Fruit fly (Drosophila melanogaster) whole organism, pupa: Measurements from ENCODE around the gene CG8034.
A peak's percentile ranks its signal among the peaks of the same experiment; 100 is the strongest.

Experiments
- CG10348 ChIP-seq: fragments of 200-800 bp; sonication (Bioruptor generic); IDR thresholded peaks from 2 replicates; pipeline ENCODE4 v1.3.6; 2022; ENCODE audit warnings: missing biosample characterization, missing genetic modification characterization
- CG12605 ChIP-seq: fragments of 200-800 bp; sonication (Bioruptor generic); IDR thresholded peaks from 2 replicates; pipeline ENCODE4 v1.3.6; 2022; ENCODE audit warnings: missing biosample characterization, missing genetic modification characterization
- CG13204 ChIP-seq: fragments of 200-800 bp; sonication (Bioruptor generic); optimal IDR thresholded peaks from 2 replicates; lab custom pipeline; 2018; ENCODE audit warnings: missing biosample characterization, mild to moderate bottlenecking, missing genetic modification characterization, moderate library complexity
- CG14655 ChIP-seq: fragments of 200-800 bp; sonication (Bioruptor generic); optimal IDR thresholded peaks from 3 replicates; lab custom pipeline; 2017; ENCODE audit warnings: mild to moderate bottlenecking, missing biosample characterization, missing genetic modification reagents, missing genetic modification characterization
- CG17806 ChIP-seq: fragments of 200-800 bp; sonication (Bioruptor generic); optimal IDR thresholded peaks from 2 replicates; lab custom pipeline; 2018; ENCODE audit warnings: missing biosample characterization, mild to moderate bottlenecking, missing genetic modification characterization, moderate library complexity
- CG32121 ChIP-seq: fragments of 200-800 bp; sonication (Bioruptor generic); IDR thresholded peaks from 2 replicates; pipeline ENCODE4 v1.3.6; 2022; ENCODE audit warnings: missing biosample characterization, missing genetic modification characterization
- CG34367 ChIP-seq: fragments of 200-800 bp; sonication (Bioruptor generic); optimal IDR thresholded peaks from 2 replicates; lab custom pipeline; 2018; ENCODE audit warnings: missing biosample characterization, mild to moderate bottlenecking, missing genetic modification characterization
- CG4496 ChIP-seq: fragments of 200-800 bp; sonication (Bioruptor generic); IDR thresholded peaks from 3 replicates; pipeline ENCODE4 v1.3.6; 2022; ENCODE audit warnings: missing biosample characterization, missing genetic modification characterization
- CG8159 ChIP-seq: fragments of 200-800 bp; sonication (Bioruptor generic); optimal IDR thresholded peaks from 3 replicates; lab custom pipeline; 2018; ENCODE audit warnings: missing biosample characterization, mild to moderate bottlenecking, missing genetic modification characterization, moderate library complexity
- CG8301 ChIP-seq: fragments of 200-800 bp; sonication (Bioruptor generic); optimal IDR thresholded peaks from 2 replicates; lab custom pipeline; 2018; ENCODE audit warnings: missing biosample characterization, mild to moderate bottlenecking, missing genetic modification characterization
- CG9948 ChIP-seq: fragments of 200-800 bp; sonication (Bioruptor generic); optimal IDR thresholded peaks from 2 replicates; lab custom pipeline; 2018; ENCODE audit warnings: missing biosample characterization, mild to moderate bottlenecking, missing genetic modification characterization, moderate library complexity
- D1 ChIP-seq: fragments of 200-800 bp; sonication (Bioruptor generic); optimal IDR thresholded peaks from 2 replicates; lab custom pipeline; 2018; ENCODE audit warnings: missing biosample characterization, mild to moderate bottlenecking, missing genetic modification characterization, moderate library complexity
- EcR ChIP-seq: fragments of 200-800 bp; sonication (Bioruptor generic); optimal IDR thresholded peaks from 3 replicates; lab custom pipeline; 2019; ENCODE audit warnings: missing biosample characterization, missing genetic modification characterization, mild to moderate bottlenecking, moderate library complexity, missing genetic modification reagents
- Ets98B ChIP-seq: fragments of 200-800 bp; sonication (Bioruptor generic); IDR thresholded peaks from 2 replicates; pipeline ENCODE4 v1.3.6; 2022; ENCODE audit warnings: missing biosample characterization, missing genetic modification characterization
- Pif1A ChIP-seq: fragments of 200-800 bp; sonication (Bioruptor generic); optimal IDR thresholded peaks from 3 replicates; lab custom pipeline; 2016; ENCODE audit warnings: missing biosample characterization, missing genetic modification characterization
- Pif1B ChIP-seq: fragments of 200-800 bp; sonication (Bioruptor generic); optimal IDR thresholded peaks from 3 replicates; lab custom pipeline; 2016; ENCODE audit warnings: missing biosample characterization, missing genetic modification characterization
- Snoo ChIP-seq: fragments of 200-800 bp; sonication (Bioruptor generic); optimal IDR thresholded peaks from 3 replicates; lab custom pipeline; 2017; ENCODE audit warnings: missing biosample characterization, mild to moderate bottlenecking, missing genetic modification characterization, inconsistent platforms
- fd96Ca ChIP-seq: fragments of 200-800 bp; sonication (Bioruptor generic); IDR thresholded peaks from 3 replicates; pipeline ENCODE4 v1.3.6; 2022; ENCODE audit warnings: missing biosample characterization, missing genetic modification characterization
- gl ChIP-seq: fragments of 200-800 bp; sonication (Bioruptor generic); optimal IDR thresholded peaks from 2 replicates; lab custom pipeline; 2018; ENCODE audit warnings: missing biosample characterization, mild to moderate bottlenecking, missing genetic modification characterization
- rn ChIP-seq: fragments of 200-800 bp; sonication (Bioruptor generic); IDR thresholded peaks from 2 replicates; pipeline ENCODE4 v1.3.6; 2022; ENCODE audit warnings: missing biosample characterization, missing genetic modification characterization

Gene CG8034

dm6 chrX:19259802-19260695 lies 37.9 kb downstream of the CG8034 start:
- TF ChIP-seq Pif1A (no peak), D1 (tag; lab: Kevin White, UChicago) (no peak), CG34367 (tag; lab: Kevin White, UChicago) (no peak), Snoo (tag; lab: Kevin White, UChicago) (no peak), CG8159 (tag; lab: Kevin White, UChicago) (no peak), gl (tag; lab: Kevin White, UChicago) (no peak), EcR (GFP tag; lab: Kevin White, UChicago) (no peak), CG9948 (tag; lab: Kevin White, UChicago) (no peak), CG10348 (GFP tag; lab: Robert Waterston, UW) (no peak), CG4496 (GFP tag; lab: Robert Waterston, UW) (no peak), CG8301 (no peak), Ets98B (GFP tag; lab: Robert Waterston, UW) (no peak), CG32121 (GFP tag; lab: Robert Waterston, UW) (no peak), Pif1B (no peak), CG17806 (tag; lab: Kevin White, UChicago) (no peak)

DNA sequence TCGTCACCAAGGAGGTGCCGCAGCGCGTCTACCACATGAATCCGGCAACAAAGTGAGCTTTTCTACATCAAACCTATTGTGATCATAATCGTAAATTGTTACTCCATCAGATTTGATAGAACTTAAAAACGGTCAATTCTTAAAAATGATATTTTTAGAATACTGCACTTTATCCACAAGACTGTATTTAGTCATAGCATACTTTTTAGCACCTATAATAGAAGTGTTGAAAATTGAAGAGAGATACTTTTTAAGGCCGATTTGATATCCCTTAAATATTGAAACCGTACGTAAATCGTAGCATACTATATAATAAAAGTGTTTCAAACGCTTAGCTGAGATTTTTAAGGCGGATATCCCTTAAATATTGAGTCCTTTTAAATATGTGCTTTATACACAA lies 47.8 kb downstream of the CG8034 start:
- TF ChIP-seq CG8159 (tag; lab: Kevin White, UChicago) = no peak
- TF ChIP-seq Ets98B (GFP tag; lab: Robert Waterston, UW) = no peak
- TF ChIP-seq Snoo (tag; lab: Kevin White, UChicago) = no peak
- TF ChIP-seq CG14655 = no peak
- TF ChIP-seq CG8301 = no peak
- no peak for TF ChIP-seq fd96Ca (GFP tag; lab: Robert Waterston, UW)

DNA sequence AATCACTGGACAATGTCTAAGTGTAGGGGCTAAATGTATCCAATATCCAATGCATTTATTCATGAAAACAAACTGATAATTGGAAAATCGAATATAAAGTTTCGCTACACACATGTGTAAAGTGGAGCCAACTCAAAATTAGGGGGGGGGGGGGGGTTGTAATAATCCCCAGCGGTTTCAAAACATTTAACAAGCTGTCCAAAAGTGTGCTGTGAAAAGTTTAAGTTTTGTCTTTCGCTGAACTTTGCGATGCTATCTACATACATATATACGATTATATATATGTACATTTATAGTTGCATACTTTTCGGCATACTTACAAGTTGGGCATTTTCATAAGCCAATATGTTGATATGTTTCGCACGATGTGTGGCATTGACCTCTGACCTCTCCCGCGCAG lies 48.6 kb downstream of the CG8034 start:
- TF ChIP-seq CG9948 (tag; lab: Kevin White, UChicago) (no peak), Pif1B (no peak), CG17806 (tag; lab: Kevin White, UChicago) (no peak), CG32121 (GFP tag; lab: Robert Waterston, UW) (no peak), D1 (tag; lab: Kevin White, UChicago) (no peak), Snoo (tag; lab: Kevin White, UChicago) (no peak), rn (GFP tag; lab: Robert Waterston, UW) (no peak), fd96Ca (GFP tag; lab: Robert Waterston, UW) (no peak), Ets98B (GFP tag; lab: Robert Waterston, UW) (no peak), CG13204 (GFP tag; lab: Kevin White, UChicago) (no peak), CG8159 (tag; lab: Kevin White, UChicago) (no peak), CG12605 (GFP tag; lab: Robert Waterston, UW) (no peak), CG10348 (GFP tag; lab: Robert Waterston, UW) (no peak)
- TF ChIP-seq, all 21 proteins: peak for 0

DNA sequence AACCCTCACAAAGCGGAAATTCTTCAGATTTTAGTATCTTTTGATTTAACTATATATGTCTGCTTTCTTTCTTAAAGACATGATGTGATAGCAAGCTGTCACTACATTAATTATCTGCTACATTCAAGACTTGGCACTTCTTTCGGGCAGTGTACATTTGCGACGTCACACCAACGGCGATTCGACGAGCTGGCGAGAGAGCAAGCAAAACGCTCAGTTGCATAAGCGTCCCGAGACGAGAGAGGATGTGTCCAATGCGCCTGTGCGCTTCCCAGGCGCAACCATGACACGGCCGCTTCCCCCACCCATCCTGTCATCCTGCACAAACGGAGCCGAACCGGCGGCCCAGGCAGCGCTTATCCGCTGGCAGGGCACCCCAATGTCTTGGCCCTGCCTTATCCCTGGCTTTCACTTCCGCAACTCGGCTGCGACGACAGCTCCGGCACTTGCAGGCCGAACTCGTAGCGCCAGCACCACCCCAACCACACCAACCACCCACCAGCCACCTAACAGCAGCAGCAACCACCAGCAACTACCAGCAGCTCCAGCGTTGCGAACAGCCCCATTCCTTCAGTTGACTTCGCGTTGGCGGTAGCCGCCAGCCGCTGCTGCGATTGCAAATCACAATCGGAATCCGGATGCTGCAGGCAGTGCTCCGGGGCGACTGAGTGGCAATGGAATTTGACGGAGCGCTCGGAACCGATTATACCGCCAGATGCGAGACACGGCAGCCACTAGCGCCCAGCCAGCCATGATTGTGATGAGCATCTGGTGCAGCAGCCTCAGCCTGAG lies 49.3 kb downstream of the CG8034 start, which contains the start of gene Hs3st-B:
Hs3st-B (plus strand) TSS at position 214 of the 792 bp plus-strand sequence.
- TF ChIP-seq CG13204 (GFP tag; lab: Kevin White, UChicago) (peak; percentile 86), CG8159 (tag; lab: Kevin White, UChicago) (no peak), CG4496 (GFP tag; lab: Robert Waterston, UW) (peak; percentile 52; the same call in 1 of the 3 replicates), Pif1B (no peak), fd96Ca (GFP tag; lab: Robert Waterston, UW) (no peak), CG12605 (GFP tag; lab: Robert Waterston, UW) (no peak), gl (tag; lab: Kevin White, UChicago) (no peak), CG8301 (no peak), CG10348 (GFP tag; lab: Robert Waterston, UW) (no peak)

- peak; percentile 40 for TF ChIP-seq CG8159 (tag; lab: Kevin White, UChicago)
- no peak for TF ChIP-seq Ets98B (GFP tag; lab: Robert Waterston, UW)
- TF ChIP-seq Pif1B = no peak
- TF ChIP-seq CG32121 (GFP tag; lab: Robert Waterston, UW) = no peak
- no peak for TF ChIP-seq D1 (tag; lab: Kevin White, UChicago)
- TF ChIP-seq gl (tag; lab: Kevin White, UChicago) = no peak
- no peak for TF ChIP-seq CG9948 (tag; lab: Kevin White, UChicago)
- no peak for TF ChIP-seq CG34367 (tag; lab: Kevin White, UChicago)
- no peak for TF ChIP-seq EcR (GFP tag; lab: Kevin White, UChicago)
- TF ChIP-seq CG4496 (GFP tag; lab: Robert Waterston, UW) = 0 out of 3 replicates have a peak, but pooled peaks have one; percentile 39
Observed at dm6 chrX:19247200-19248052, 50.5 kb downstream of the CG8034 start, which contains the start of gene CG7992. Gene CG7992, minus strand, starts transcription at chrX:19247250.
